Fruit fly (Drosophila melanogaster) whole organism, embryonic: Measurements from ENCODE around the gene CG1999.

Experiments used
- Abd-B ChIP-seq: fragments of 200-800 bp; sonication (Bioruptor generic); optimal IDR thresholded peaks from 2 replicates; lab custom pipeline; 2018; ENCODE audit warnings: missing biosample characterization, mild to moderate bottlenecking, missing genetic modification characterization, moderate library complexity
- CG10431 ChIP-seq: fragments of 200-800 bp; sonication (Bioruptor generic); optimal IDR thresholded peaks from 3 replicates; lab custom pipeline; 2018; ENCODE audit warnings: missing biosample characterization, mild to moderate bottlenecking, missing genetic modification characterization
- CG10959 ChIP-seq: fragments of 200-800 bp; sonication (Bioruptor generic); IDR thresholded peaks from 2 replicates; pipeline ENCODE4 v1.3.6; 2022; ENCODE audit warnings: missing biosample characterization, missing genetic modification characterization
- CG11695 ChIP-seq: fragments of 200-800 bp; sonication (Bioruptor generic); IDR thresholded peaks from 3 replicates; pipeline ENCODE4 v1.3.6; 2022; ENCODE audit warnings: missing biosample characterization, missing genetic modification characterization
- CG11723 ChIP-seq: fragments of 200-800 bp; sonication (Bioruptor generic); optimal IDR thresholded peaks from 2 replicates; lab custom pipeline; 2017; ENCODE audit warnings: missing biosample characterization, mild to moderate bottlenecking, missing genetic modification characterization
- CG12104 ChIP-seq: fragments of 200-800 bp; sonication (Bioruptor generic); optimal IDR thresholded peaks from 3 replicates; lab custom pipeline; 2016; ENCODE audit warnings: missing biosample characterization, missing genetic modification characterization
- CG12236 ChIP-seq: fragments of 200-800 bp; sonication (Bioruptor generic); optimal IDR thresholded peaks from 2 replicates; lab custom pipeline; 2016; ENCODE audit warnings: missing biosample characterization, missing genetic modification characterization
- CG12942 ChIP-seq: fragments of 200-800 bp; sonication (Bioruptor generic); optimal IDR thresholded peaks from 3 replicates; lab custom pipeline; 2016; ENCODE audit warnings: missing biosample characterization, missing genetic modification characterization
- CG15269 ChIP-seq: fragments of 200-800 bp; sonication (Bioruptor generic); optimal IDR thresholded peaks from 2 replicates; lab custom pipeline; 2018; ENCODE audit warnings: missing biosample characterization, mild to moderate bottlenecking, missing genetic modification characterization, moderate library complexity
- CG16863 ChIP-seq: fragments of 200-800 bp; sonication (Bioruptor generic); optimal IDR thresholded peaks from 3 replicates; lab custom pipeline; 2016; ENCODE audit warnings: missing biosample characterization, missing genetic modification characterization
- CG2889 ChIP-seq: fragments of 200-800 bp; sonication (Bioruptor generic); IDR thresholded peaks from 3 replicates; pipeline ENCODE4 v1.3.6; 2022; ENCODE audit warnings: missing biosample characterization, missing genetic modification characterization
- CG3838 ChIP-seq: fragments of 200-800 bp; sonication (Bioruptor generic); optimal IDR thresholded peaks from 3 replicates; lab custom pipeline; 2016; ENCODE audit warnings: missing biosample characterization, missing genetic modification characterization
- CG4282 ChIP-seq: fragments of 200-800 bp; sonication (Bioruptor generic); optimal IDR thresholded peaks from 2 replicates; lab custom pipeline; 2016; ENCODE audit warnings: missing biosample characterization, missing genetic modification characterization
- CG4360 ChIP-seq: fragments of 200-800 bp; sonication (Bioruptor generic); IDR thresholded peaks from 2 replicates; pipeline ENCODE4 v1.3.6; 2022; ENCODE audit warnings: missing biosample characterization, missing genetic modification characterization
- CG4730 ChIP-seq: fragments of 200-800 bp; sonication (Bioruptor generic); IDR thresholded peaks from 2 replicates; pipeline ENCODE4 v1.3.6; 2022; ENCODE audit warnings: missing biosample characterization, missing genetic modification characterization
- CTCF ChIP-seq: fragments of 200-800 bp; sonication (Bioruptor generic); optimal IDR thresholded peaks from 2 replicates; lab custom pipeline; 2017; ENCODE audit warnings: missing biosample characterization, mild to moderate bottlenecking, missing genetic modification characterization, moderate library complexity
- Doc2 ChIP-seq: fragments of 200-800 bp; sonication (Bioruptor generic); IDR thresholded peaks from 2 replicates; pipeline ENCODE4 v1.3.6; 2022; ENCODE audit warnings: missing biosample characterization, missing genetic modification characterization
- Dp ChIP-seq: fragments of 200-800 bp; sonication (Bioruptor generic); optimal IDR thresholded peaks from 2 replicates; lab custom pipeline; 2018; ENCODE audit warnings: missing biosample characterization, mild to moderate bottlenecking, missing genetic modification characterization, moderate library complexity
- Gsc ChIP-seq: fragments of 200-800 bp; sonication (Bioruptor generic); IDR thresholded peaks from 2 replicates; pipeline ENCODE4 v1.3.6; 2022; ENCODE audit warnings: missing biosample characterization, missing genetic modification characterization
- HLH54F ChIP-seq: fragments of 200-800 bp; sonication (Bioruptor generic); optimal IDR thresholded peaks from 3 replicates; lab custom pipeline; 2016; ENCODE audit warnings: missing biosample characterization, missing genetic modification characterization
- Kr ChIP-seq: fragments of 200-800 bp; sonication (Bioruptor generic); optimal IDR thresholded peaks from 2 replicates; lab custom pipeline; 2017; ENCODE audit warnings: missing biosample characterization, mild to moderate bottlenecking, missing genetic modification characterization
- Lhr ChIP-seq: fragments of 200-800 bp; sonication (Bioruptor generic); optimal IDR thresholded peaks from 3 replicates; lab custom pipeline; 2017; ENCODE audit warnings: mild to moderate bottlenecking, missing biosample characterization, missing genetic modification reagents, missing genetic modification characterization
- Nf-YA ChIP-seq: fragments of 200-800 bp; sonication (Bioruptor generic); IDR thresholded peaks from 2 replicates; pipeline ENCODE4 v1.3.6; 2022; ENCODE audit warnings: missing biosample characterization, missing genetic modification characterization
- Oaz ChIP-seq: fragments of 200-800 bp; sonication (Bioruptor generic); IDR thresholded peaks from 2 replicates; pipeline ENCODE4 v1.3.6; 2022; ENCODE audit warnings: missing biosample characterization, missing genetic modification characterization
- Optix ChIP-seq: fragments of 200-800 bp; sonication (Bioruptor generic); IDR thresholded peaks from 3 replicates; pipeline ENCODE4 v1.3.6; 2022; ENCODE audit warnings: missing biosample characterization, missing genetic modification characterization
- aop ChIP-seq: fragments of 200-800 bp; sonication (Bioruptor generic); IDR thresholded peaks from 2 replicates; pipeline ENCODE4 v1.3.6; 2022; ENCODE audit warnings: missing biosample characterization, missing genetic modification characterization
- az2 ChIP-seq: fragments of 200-800 bp; sonication (Bioruptor generic); optimal IDR thresholded peaks from 3 replicates; lab custom pipeline; 2016; ENCODE audit warnings: missing biosample characterization, missing genetic modification characterization
- cg ChIP-seq: fragments of 200-800 bp; sonication (Bioruptor generic); optimal IDR thresholded peaks from 3 replicates; lab custom pipeline; 2019; ENCODE audit warnings: missing biosample characterization, mild to moderate bottlenecking, missing genetic modification characterization, moderate library complexity
- chn ChIP-seq: fragments of 200-800 bp; sonication (Bioruptor generic); optimal IDR thresholded peaks from 2 replicates; lab custom pipeline; 2016; ENCODE audit warnings: missing biosample characterization, missing genetic modification characterization
- croc ChIP-seq: fragments of 200-800 bp; sonication (Bioruptor generic); conservative IDR thresholded peaks from 3 replicates; pipeline ENCODE4 v1.3.6; 2022; ENCODE audit warnings: missing biosample characterization, missing genetic modification characterization
- disco-r ChIP-seq: fragments of 200-800 bp; sonication (Bioruptor generic); optimal IDR thresholded peaks from 2 replicates; lab custom pipeline; 2016; ENCODE audit warnings: missing biosample characterization, missing genetic modification characterization
- dpn ChIP-seq, 2 experiments: fragments of 200-800 bp; sonication (Bioruptor generic); optimal IDR thresholded peaks; 3 replicates each; lab custom pipeline; 2016; ENCODE audit warnings: missing biosample characterization in 2 of 2, missing genetic modification characterization in 2 of 2
- en ChIP-seq: fragments of 200-800 bp; sonication (Bioruptor generic); optimal IDR thresholded peaks from 2 replicates; lab custom pipeline; 2016; ENCODE audit warnings: missing biosample characterization, missing genetic modification characterization
- esg ChIP-seq: fragments of 200-800 bp; sonication (Bioruptor generic); conservative IDR thresholded peaks from 2 replicates; pipeline ENCODE4 v1.3.6; 2022; ENCODE audit warnings: missing biosample characterization, missing genetic modification characterization
- eyg ChIP-seq: fragments of 200-800 bp; sonication (Bioruptor generic); optimal IDR thresholded peaks from 3 replicates; lab custom pipeline; 2016; ENCODE audit warnings: missing biosample characterization, missing genetic modification characterization
- fd102C ChIP-seq: fragments of 200-800 bp; sonication (Bioruptor generic); optimal IDR thresholded peaks from 2 replicates; lab custom pipeline; 2018; ENCODE audit warnings: missing biosample characterization, mild to moderate bottlenecking, missing genetic modification characterization, moderate library complexity
- h ChIP-seq: fragments of >200 bp; optimal IDR thresholded peaks from 2 replicates; lab custom pipeline; 2017
- ham ChIP-seq: fragments of 200-800 bp; sonication (Bioruptor generic); IDR thresholded peaks from 2 replicates; pipeline ENCODE4 v1.3.6; 2022; ENCODE audit warnings: missing biosample characterization, missing genetic modification characterization
- knrl ChIP-seq: fragments of 200-800 bp; sonication (Bioruptor generic); IDR thresholded peaks from 3 replicates; pipeline ENCODE4 v1.3.6; 2022; ENCODE audit warnings: missing biosample characterization, missing genetic modification characterization; ENCODE audit not compliant: partially characterized antibody
- lab ChIP-seq: fragments of 200-800 bp; sonication (Bioruptor generic); optimal IDR thresholded peaks from 3 replicates; lab custom pipeline; 2017; ENCODE audit warnings: missing biosample characterization, missing genetic modification characterization, mild to moderate bottlenecking, moderate library complexity, missing genetic modification reagents
- lbe ChIP-seq: fragments of 200-800 bp; sonication (Bioruptor generic); optimal IDR thresholded peaks from 2 replicates; lab custom pipeline; 2016; ENCODE audit warnings: missing biosample characterization, mild to moderate bottlenecking, missing genetic modification characterization
- peb ChIP-seq: fragments of 200-800 bp; sonication (Bioruptor generic); IDR thresholded peaks from 2 replicates; pipeline ENCODE4 v1.3.6; 2022; ENCODE audit warnings: missing biosample characterization, missing genetic modification characterization
- phol ChIP-seq: fragments of 200-800 bp; sonication (Bioruptor generic); optimal IDR thresholded peaks from 3 replicates; lab custom pipeline; 2018; ENCODE audit warnings: missing biosample characterization, mild to moderate bottlenecking, missing genetic modification characterization, moderate library complexity
- run ChIP-seq: fragments of 200-800 bp; sonication (Bioruptor generic); optimal IDR thresholded peaks from 3 replicates; lab custom pipeline; 2018; ENCODE audit warnings: missing biosample characterization, mild to moderate bottlenecking, missing genetic modification characterization
- scrt ChIP-seq: fragments of 200-800 bp; sonication (Bioruptor generic); optimal IDR thresholded peaks from 2 replicates; lab custom pipeline; 2018; ENCODE audit warnings: missing biosample characterization, mild to moderate bottlenecking, missing genetic modification characterization, moderate library complexity
- sens ChIP-seq: fragments of 200-800 bp; sonication (Bioruptor generic); peaks from one replicate; lab custom pipeline; 2016; ENCODE audit warnings: missing biosample characterization, missing genetic modification characterization
- tgo ChIP-seq: fragments of 200-800 bp; sonication (Bioruptor generic); IDR thresholded peaks from 3 replicates; pipeline ENCODE4 v1.3.6; 2022; ENCODE audit warnings: missing biosample characterization, missing genetic modification characterization
- trem ChIP-seq: fragments of 200-800 bp; optimal IDR thresholded peaks from 3 replicates; lab custom pipeline; 2019; ENCODE audit warnings: missing biosample characterization, mild to moderate bottlenecking, missing genetic modification characterization, moderate library complexity
- wek ChIP-seq: fragments of 200-800 bp; sonication (Bioruptor generic); optimal IDR thresholded peaks from 3 replicates; lab custom pipeline; 2018; ENCODE audit warnings: missing biosample characterization, mild to moderate bottlenecking, missing genetic modification characterization, moderate library complexity
- zf30C ChIP-seq: fragments of 200-800 bp; sonication (Bioruptor generic); optimal IDR thresholded peaks from 3 replicates; lab custom pipeline; 2018; ENCODE audit warnings: missing biosample characterization, mild to moderate bottlenecking, missing genetic modification characterization
- zfh1 ChIP-seq: fragments of 200-800 bp; sonication (Bioruptor generic); IDR thresholded peaks from 3 replicates; pipeline ENCODE4 v1.3.6; 2022; ENCODE audit warnings: missing biosample characterization, missing genetic modification characterization

Gene CG1999

DNA sequence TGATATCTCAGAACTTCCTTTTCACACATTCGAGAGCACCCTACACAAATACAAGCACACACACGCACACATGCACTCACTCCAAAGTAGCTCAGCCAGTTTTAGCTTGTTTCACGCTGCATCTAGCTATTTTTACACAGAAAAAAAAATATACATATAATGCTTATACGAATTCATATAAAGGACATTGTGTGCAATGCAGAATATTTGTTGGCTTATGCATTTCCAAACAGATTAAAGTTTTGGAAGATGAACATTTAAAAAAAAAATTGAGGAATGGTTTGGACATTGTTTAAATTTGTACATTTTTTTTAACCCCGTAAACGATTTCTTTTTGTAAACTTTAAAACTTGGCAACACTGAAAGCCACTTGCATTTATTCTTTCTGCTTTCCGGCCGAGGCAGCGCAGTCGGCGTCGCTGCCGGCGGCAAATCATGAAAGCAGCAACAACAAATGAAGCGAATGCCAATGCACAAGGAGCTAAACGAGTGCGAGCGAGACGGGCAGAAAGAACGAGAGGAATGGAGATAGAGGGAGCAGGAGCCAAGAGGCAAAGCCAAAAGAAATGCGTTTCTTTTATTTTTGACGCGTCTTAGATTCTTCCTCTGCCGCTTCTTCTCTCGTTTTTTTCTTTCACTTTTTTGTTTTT lies 39.4 kb upstream of the CG1999 start (continued):
- TF ChIP-seq Nf-YA (no peak), Optix (GFP tag; lab: Robert Waterston, UW) (no peak), Kr (GFP tag; lab: Kevin White, UChicago) (no peak), tgo (GFP tag; lab: Robert Waterston, UW) (peak; percentile 37; the same call in 1 of the 3 replicates), h (lab: Kevin White, UChicago) (no peak), lbe (GFP tag; lab: Kevin White, UChicago) (peak; percentile 47), eyg (GFP tag; lab: Kevin White, UChicago) (no peak), fd102C (GFP tag; lab: Kevin White, UChicago) (peak; percentile 73), CG10959 (GFP tag; lab: Robert Waterston, UW) (peak; percentile 75), esg (GFP tag; lab: Robert Waterston, UW) (peak; percentile 44), CG10431 (peak; percentile 36), Oaz (GFP tag; lab: Robert Waterston, UW) (0 out of 2 replicates have a peak, but pooled peaks have one; percentile 13), CG12942 (GFP tag; lab: Kevin White, UChicago) (peak; percentile 57), CG4730 (no peak), az2 (GFP tag; lab: Kevin White, UChicago) (peak; percentile 88), CG4360 (peak; percentile 89), CG11723 (peak; percentile 64), ham (GFP tag; lab: Robert Waterston, UW) (no peak), scrt (peak; percentile 12), wek (no peak), Lhr (peak; percentile 75), chn (peak; percentile 71), croc (GFP tag; lab: Robert Waterston, UW) (peak; percentile 78), sens (GFP tag; lab: Kevin White, UChicago) (peak; percentile 98), CG12236 (GFP tag; lab: Kevin White, UChicago) (peak; percentile 67), disco-r (GFP tag; lab: Kevin White, UChicago) (peak; percentile 28), dpn (GFP tag; optimal IDR thresholded peaks at IDR 0.05; lab: Kevin White, UChicago) (peak; percentile 58 to 67), lab (peak; percentile 53), CG16863 (GFP tag; lab: Kevin White, UChicago) (peak; percentile 69), CG4282 (GFP tag; lab: Kevin White, UChicago) (no peak), HLH54F (peak; percentile 35), run (tag; lab: Kevin White, UChicago) (peak; percentile 47), knrl (no peak), en (GFP tag; lab: Kevin White, UChicago) (peak; percentile 29), CG12104 (GFP tag; lab: Kevin White, UChicago) (peak; percentile 59), peb (GFP tag; lab: Robert Waterston, UW) (peak; percentile 54; the same call in 1 of the 2 replicates), zf30C (GFP tag; lab: Kevin White, UChicago) (peak; percentile 81), aop (GFP tag; lab: Robert Waterston, UW) (no peak), Gsc (peak; percentile 36; the same call in 1 of the 2 replicates), phol (peak; percentile 93), CG11695 (GFP tag; lab: Robert Waterston, UW) (peak; percentile 68; the same call in 2 of the 3 replicates), CG3838 (GFP tag; lab: Kevin White, UChicago) (peak; percentile 30), Abd-B (peak; percentile 73), CG2889 (GFP tag; lab: Robert Waterston, UW) (peak; percentile 51; the same call in 1 of the 3 replicates), Dp (no peak), CG15269 (tag; lab: Kevin White, UChicago) (peak; percentile 50), cg (GFP tag; lab: Kevin White, UChicago) (peak; percentile 4), CTCF (GFP tag; lab: Kevin White, UChicago) (peak; percentile 19), Doc2 (GFP tag; lab: Robert Waterston, UW) (no peak), zfh1 (peak; percentile 85), trem (tag; lab: Kevin White, UChicago) (peak; percentile 87)
